Worm (Caenorhabditis elegans): ENCODE results near the gene D2096.6.

DNA sequence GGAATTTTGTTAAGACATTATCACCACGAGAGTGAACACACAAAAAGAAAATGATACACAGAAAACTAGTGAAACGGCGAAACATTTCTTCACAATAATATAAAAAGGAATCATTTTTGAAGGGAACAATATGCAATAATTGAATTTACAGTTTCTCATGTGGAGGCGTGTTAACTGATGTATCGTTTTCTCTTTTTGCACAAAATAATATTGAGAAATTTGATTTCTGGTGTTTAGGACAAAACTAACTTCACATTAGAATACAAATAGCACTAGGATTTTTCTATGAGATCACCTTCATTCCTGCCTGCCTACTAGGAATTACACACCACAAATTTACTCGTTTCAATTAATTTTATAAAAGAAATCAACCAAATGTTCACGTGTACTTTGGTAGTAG, 10.5 kb downstream of the D2096.6 start, which contains the start of gene D2096.13:
- TF ChIP-seq elt-1 (tag; optimal IDR thresholded peaks at IDR 0.05; ENCODE audit: borderline replicate concordance, insufficient read depth) (no peak), ceh-39 (tag; optimal IDR thresholded peaks at IDR 0.05) (no peak), M03D4.4 (tag; optimal IDR thresholded peaks at IDR 0.05) (no peak), ceh-83 (GFP tag; optimal IDR thresholded peaks at IDR 0.05) (no peak), nhr-76 (tag; optimal IDR thresholded peaks at IDR 0.05) (no peak)
